Worm (Caenorhabditis elegans): Measurements from ENCODE around the gene rpt-4.

- TF ChIP-seq nhr-76 (tag; optimal IDR thresholded peaks at IDR 0.05) (no peak), elt-3 (tag; optimal IDR thresholded peaks at IDR 0.05) (no peak), aha-1 (tag; optimal IDR thresholded peaks at IDR 0.05) (no peak), nhr-237 (tag; optimal IDR thresholded peaks at IDR 0.05) (no peak), pqm-1 (tag; optimal IDR thresholded peaks at IDR 0.05) (no peak)
Measured at ce11 chrII:23739-24138, 22.3 kb downstream of the rpt-4 start.
